Fruit fly (Drosophila melanogaster) whole organism, wandering third instar larva: ENCODE measurements around the gene RpL34b.

Experiments
- Hr78 ChIP-seq: fragments of >200 bp; optimal IDR thresholded peaks from 2 replicates; lab custom pipeline; 2017; ENCODE audit warnings: missing biosample characterization, missing genetic modification characterization
- Myc ChIP-seq: fragments of >200 bp; optimal IDR thresholded peaks from 2 replicates; lab custom pipeline; 2017
- OdsH ChIP-seq: fragments of 200-800 bp; sonication (Bioruptor generic); optimal IDR thresholded peaks from 2 replicates; lab custom pipeline; 2016; ENCODE audit warnings: missing biosample characterization, mild to moderate bottlenecking, missing genetic modification characterization
- Rel ChIP-seq, 2 experiments: fragments of 200-800 bp; sonication (Bioruptor generic) in 1 of 2; optimal IDR thresholded peaks; 2 replicates in 1 of 2; 3 replicates in 1 of 2; lab custom pipeline; 2016 to 2019; ENCODE audit warnings: mild to moderate bottlenecking in 2 of 2, missing biosample characterization in 2 of 2, missing genetic modification characterization in 2 of 2, moderate library complexity in 1 of 2
- h ChIP-seq: fragments of 200-800 bp; sonication (Bioruptor generic); optimal IDR thresholded peaks from 3 replicates; lab custom pipeline; 2016; ENCODE audit warnings: missing biosample characterization, mild to moderate bottlenecking, missing genetic modification characterization
- lola ChIP-seq: fragments of >200 bp; optimal IDR thresholded peaks from 2 replicates; lab custom pipeline; 2017; ENCODE audit warnings: missing biosample characterization, missing genetic modification characterization
- psq ChIP-seq: fragments of 200-800 bp; sonication (Bioruptor generic); optimal IDR thresholded peaks from 3 replicates; lab custom pipeline; 2017; ENCODE audit warnings: missing biosample characterization, mild to moderate bottlenecking, missing genetic modification characterization, moderate library complexity
- sv ChIP-seq: fragments of 200-800 bp; sonication (Bioruptor generic); optimal IDR thresholded peaks from 3 replicates; lab custom pipeline; 2016; ENCODE audit warnings: missing biosample characterization, missing genetic modification characterization
- usp ChIP-seq: fragments of >200 bp; optimal IDR thresholded peaks from 2 replicates; lab custom pipeline; 2017; ENCODE audit warnings: missing biosample characterization, missing genetic modification characterization

dm6 chr3R:9355195-9355594 is 45.8 kb downstream of the RpL34b start, which contains the start of gene CG43675:
- TF ChIP-seq lola (GFP tag; lab: Kevin White, UChicago), result no peak
- TF ChIP-seq usp, result no peak
- TF ChIP-seq Myc (lab: Kevin White, UChicago), result no peak
- TF ChIP-seq Rel (GFP tag; optimal IDR thresholded peaks at IDR 0.05; lab: Kevin White, UChicago), result no peak
- no peak for TF ChIP-seq Rel (tag; optimal IDR thresholded peaks at IDR 0.05; lab: Kevin White, UChicago)
- no peak for TF ChIP-seq psq
- no peak for TF ChIP-seq h (GFP tag; lab: Kevin White, UChicago)
- TF ChIP-seq Hr78, result no peak
- no peak for TF ChIP-seq sv (GFP tag; lab: Kevin White, UChicago)
- TF ChIP-seq OdsH (GFP tag; lab: Kevin White, UChicago), result no peak
